Worm (Caenorhabditis elegans) whole organism, midembryonic: ENCODE data around the gene daf-6.

Source experiments
- T22C8.4 ChIP-seq: fragments of 200-800 bp; sonication (Bioruptor generic); IDR thresholded peaks from 2 replicates; pipeline ENCODE4 v1.3.6; 2022; ENCODE audit warnings: missing genetic modification characterization, missing compliant biosample characterization
- cog-1 ChIP-seq: sonication (generic microtip); optimal IDR thresholded peaks from 2 replicates; lab custom pipeline; 2016; ENCODE audit warnings: missing genetic modification characterization, missing compliant biosample characterization
- flt-1 ChIP-seq: fragments of 200-800 bp; sonication (Bioruptor generic); IDR thresholded peaks from 2 replicates; pipeline ENCODE4 v1.3.6; 2022; ENCODE audit warnings: missing genetic modification characterization, missing compliant biosample characterization
- klf-2 ChIP-seq: fragments of 200-800 bp; sonication (Bioruptor generic); conservative IDR thresholded peaks from 2 replicates; pipeline ENCODE4 v1.3.6; 2022; ENCODE audit warnings: missing genetic modification reagents, missing genetic modification characterization, missing compliant biosample characterization
- med-1 ChIP-seq: sonication (generic microtip); optimal IDR thresholded peaks from 2 replicates; lab custom pipeline; 2017; ENCODE audit warnings: missing genetic modification characterization, mild to moderate bottlenecking, missing compliant biosample characterization, antibody characterized with exemption, missing genetic modification reagents; ENCODE audit not compliant: insufficient read depth
- ref-1 ChIP-seq: fragments of 200-800 bp; sonication (Bioruptor generic); conservative IDR thresholded peaks from 2 replicates; pipeline ENCODE4 v1.3.6; 2022; ENCODE audit warnings: missing genetic modification reagents, missing genetic modification characterization, missing compliant biosample characterization
- tab-1 ChIP-seq: fragments of 200-800 bp; sonication (Bioruptor generic); IDR thresholded peaks from 2 replicates; pipeline ENCODE4 v1.3.6; 2022; ENCODE audit warnings: missing genetic modification characterization, missing compliant biosample characterization
- ztf-23 ChIP-seq: fragments of 200-800 bp; sonication (Bioruptor generic); IDR thresholded peaks from 2 replicates; pipeline ENCODE4 v1.3.6; 2022; ENCODE audit warnings: missing genetic modification reagents, missing genetic modification characterization, missing compliant biosample characterization
- ztf-29 ChIP-seq: fragments of 200-800 bp; sonication (Bioruptor generic); IDR thresholded peaks from 2 replicates; pipeline ENCODE4 v1.3.6; 2022; ENCODE audit warnings: missing genetic modification reagents, missing genetic modification characterization, missing compliant biosample characterization

Gene daf-6

ce11 chrX:14888188-14888587, at the start of gene daf-6:
Gene daf-6, plus strand, starts transcription at chrX:14888488.
- TF ChIP-seq cog-1 (tag; lab: Kevin White, UChicago) (no peak), med-1 (GFP tag; lab: Kevin White, UChicago) (no peak), ztf-23 (GFP tag; lab: Robert Waterston, UW) (no peak), tab-1 (GFP tag; lab: Robert Waterston, UW) (no peak), flt-1 (GFP tag; lab: Robert Waterston, UW) (no peak), ref-1 (no peak), ztf-29 (no peak)

ce11 chrX:14841030-14841429, 47.3 kb upstream of the daf-6 start:
- TF ChIP-seq klf-2 (GFP tag; lab: Robert Waterston, UW) (no peak), flt-1 (GFP tag; lab: Robert Waterston, UW) (peak; percentile 47; the same call in 1 of the 2 replicates), cog-1 (tag; lab: Kevin White, UChicago) (peak; percentile 75), tab-1 (GFP tag; lab: Robert Waterston, UW) (no peak), ref-1 (no peak), ztf-29 (0 out of 2 replicates have a peak, but pooled peaks have one; percentile 7), ztf-23 (GFP tag; lab: Robert Waterston, UW) (0 out of 2 replicates have a peak, but pooled peaks have one; percentile 42), T22C8.4 (GFP tag; lab: Robert Waterston, UW) (no peak), med-1 (GFP tag; lab: Kevin White, UChicago) (no peak)

DNA sequence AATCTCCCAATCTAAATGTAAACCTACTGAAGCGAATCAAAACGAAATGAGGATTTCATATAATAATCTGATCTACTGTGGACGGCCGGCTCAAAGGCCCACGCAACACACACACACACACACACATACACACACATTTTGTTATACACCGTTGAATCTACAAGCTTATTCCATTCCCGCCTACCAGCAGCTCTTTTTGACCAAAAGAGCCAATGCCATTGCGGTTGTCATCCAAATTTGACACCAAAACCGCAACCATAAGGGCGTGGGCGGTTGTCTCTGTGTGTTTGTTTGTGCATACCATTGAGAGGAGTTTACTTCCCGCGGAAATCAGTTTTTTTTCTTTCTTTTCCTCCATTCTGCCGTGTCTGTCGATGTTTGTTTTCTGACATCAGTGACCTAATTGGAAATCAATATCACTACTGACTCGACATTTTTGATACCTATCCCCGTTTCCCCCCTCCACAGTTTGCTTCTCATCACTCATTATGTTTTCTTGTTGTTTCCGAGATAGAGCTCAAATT, 45.4 kb upstream of the daf-6 start:
- no peak for TF ChIP-seq ref-1
- TF ChIP-seq med-1 (GFP tag; lab: Kevin White, UChicago), result no peak
- no peak for TF ChIP-seq ztf-23 (GFP tag; lab: Robert Waterston, UW)
- no peak for TF ChIP-seq tab-1 (GFP tag; lab: Robert Waterston, UW)
- no peak for TF ChIP-seq flt-1 (GFP tag; lab: Robert Waterston, UW)
- TF ChIP-seq klf-2 (GFP tag; lab: Robert Waterston, UW), result no peak
- no peak for TF ChIP-seq T22C8.4 (GFP tag; lab: Robert Waterston, UW)
- no peak for TF ChIP-seq cog-1 (tag; lab: Kevin White, UChicago)
- no peak for TF ChIP-seq ztf-29

- TF ChIP-seq tab-1 (GFP tag; lab: Robert Waterston, UW), result no peak
Observed at ce11 chrX:14844481-14844880, 43.8 kb upstream of the daf-6 start.

DNA sequence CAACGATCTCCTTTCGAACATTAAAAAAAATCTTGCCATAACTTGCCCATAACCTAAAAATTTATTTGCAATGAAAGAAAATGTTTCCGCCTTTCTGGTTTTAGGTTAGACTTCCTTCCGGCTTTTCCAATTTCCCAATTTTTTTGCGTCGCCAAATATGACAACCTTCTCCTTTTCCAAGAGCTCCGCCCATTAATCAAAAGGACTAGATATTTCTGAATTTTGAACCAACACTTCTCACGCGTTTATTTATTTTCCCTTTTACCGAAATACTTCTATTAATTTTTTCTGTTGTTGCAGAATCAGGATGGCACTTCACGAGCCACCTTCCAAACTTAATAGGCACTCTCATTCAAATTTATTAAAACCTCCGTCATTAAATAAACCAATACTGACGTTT, 42.7 kb upstream of the daf-6 start, which contains the start of gene egrh-1:
Gene egrh-1, plus strand, starts transcription at position 301 of the 400 bp plus-strand sequence.
- TF ChIP-seq tab-1 (GFP tag; lab: Robert Waterston, UW) (no peak), klf-2 (GFP tag; lab: Robert Waterston, UW) (no peak), med-1 (GFP tag; lab: Kevin White, UChicago) (no peak), T22C8.4 (GFP tag; lab: Robert Waterston, UW) (no peak), cog-1 (tag; lab: Kevin White, UChicago) (no peak), ref-1 (no peak), ztf-23 (GFP tag; lab: Robert Waterston, UW) (no peak), ztf-29 (no peak)

DNA sequence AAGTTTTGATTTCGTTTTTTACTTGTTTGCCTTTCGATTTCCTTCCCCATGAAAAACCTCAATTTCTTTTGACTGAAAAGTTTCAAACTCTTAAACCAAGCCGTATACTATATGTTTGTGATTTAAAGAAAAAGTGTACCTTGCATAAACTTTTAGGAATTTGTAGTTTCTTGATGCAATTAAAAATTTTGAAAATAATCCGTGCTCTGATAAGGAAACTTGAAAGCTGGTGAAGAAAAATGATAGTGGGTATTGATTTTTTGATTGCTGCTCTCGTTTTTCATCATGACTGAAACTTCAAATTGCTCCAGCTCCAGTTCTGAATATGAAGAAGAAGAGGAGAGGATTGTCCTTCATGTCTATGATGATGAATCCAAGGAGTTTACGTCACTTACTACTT, 39.2 kb upstream of the daf-6 start, which contains the start of gene acd-3:
Gene acd-3, plus strand, starts transcription at position 222 of the 400 bp plus-strand sequence.
- TF ChIP-seq flt-1 (GFP tag; lab: Robert Waterston, UW) (no peak), klf-2 (GFP tag; lab: Robert Waterston, UW) (no peak), ztf-23 (GFP tag; lab: Robert Waterston, UW) (no peak), med-1 (GFP tag; lab: Kevin White, UChicago) (no peak), ztf-29 (no peak), ref-1 (no peak), tab-1 (GFP tag; lab: Robert Waterston, UW) (no peak), cog-1 (tag; lab: Kevin White, UChicago) (no peak), T22C8.4 (GFP tag; lab: Robert Waterston, UW) (no peak)

- TF ChIP-seq flt-1 (GFP tag; lab: Robert Waterston, UW) (no peak), ref-1 (no peak), ztf-23 (GFP tag; lab: Robert Waterston, UW) (no peak), T22C8.4 (GFP tag; lab: Robert Waterston, UW) (no peak), tab-1 (GFP tag; lab: Robert Waterston, UW) (no peak), cog-1 (tag; lab: Kevin White, UChicago) (no peak), ztf-29 (no peak), klf-2 (GFP tag; lab: Robert Waterston, UW) (no peak), med-1 (GFP tag; lab: Kevin White, UChicago) (no peak)
Observed at ce11 chrX:14851904-14852303, 36.4 kb upstream of the daf-6 start.

DNA sequence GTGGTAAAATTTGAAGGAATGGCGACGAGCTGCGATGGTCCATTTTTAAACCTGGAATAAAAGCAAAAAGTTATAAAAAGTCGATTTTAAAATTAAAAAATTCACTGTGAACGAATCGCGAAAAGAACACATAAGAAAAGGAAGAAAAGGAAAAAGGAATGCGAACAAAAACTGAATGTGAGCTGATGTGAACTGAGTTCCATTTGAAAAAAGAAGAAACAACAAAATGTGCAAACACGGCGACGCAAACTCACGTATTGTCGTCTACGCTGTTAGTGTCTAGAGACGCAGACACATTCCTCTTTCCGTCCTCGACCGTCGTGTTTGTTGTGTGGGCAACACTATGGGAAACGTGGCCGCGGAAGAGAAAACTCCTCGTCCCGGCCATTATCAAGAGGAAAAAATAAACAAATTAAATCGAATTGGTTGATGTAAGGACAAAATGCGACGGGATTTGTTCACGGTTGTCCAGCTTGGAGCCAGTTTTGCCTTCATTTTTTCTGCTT, 34.5 kb upstream of the daf-6 start, which contains the start of the genes C27C12.1 and C27C12.4:
Gene C27C12.1, minus strand, starts transcription at position 51 of the 506 bp plus-strand sequence.
Gene C27C12.4, plus strand, starts transcription at position 375 of the 506 bp plus-strand sequence.
- no peak for TF ChIP-seq ztf-29
- TF ChIP-seq cog-1 (tag; lab: Kevin White, UChicago), result peak; percentile 84
- peak; percentile 77 for TF ChIP-seq flt-1 (GFP tag; lab: Robert Waterston, UW)

DNA sequence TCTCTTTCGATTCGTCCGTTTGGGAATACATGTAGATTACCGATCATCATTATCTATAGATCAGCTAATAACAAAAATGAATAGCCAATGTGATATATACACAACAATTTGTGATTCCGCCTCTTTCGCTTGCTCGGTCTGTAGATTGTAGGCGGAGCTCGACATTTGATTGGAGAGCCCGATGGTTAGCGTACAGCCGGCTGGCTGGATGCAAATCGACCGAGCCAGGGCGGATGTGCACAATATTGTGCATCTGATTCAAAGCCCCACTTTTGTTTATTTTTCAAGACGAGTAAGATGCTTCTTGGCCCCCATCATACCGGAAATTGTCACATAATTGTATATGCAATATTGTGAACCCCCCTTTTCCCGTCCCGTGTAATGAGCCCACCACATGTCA, 26.5 kb upstream of the daf-6 start, which contains the start of gene dmd-4:
Gene dmd-4, minus strand, starts transcription at position 101 of the 400 bp plus-strand sequence.
- TF ChIP-seq ztf-29 (no peak), tab-1 (GFP tag; lab: Robert Waterston, UW) (no peak), T22C8.4 (GFP tag; lab: Robert Waterston, UW) (no peak), flt-1 (GFP tag; lab: Robert Waterston, UW) (no peak), med-1 (GFP tag; lab: Kevin White, UChicago) (no peak), ref-1 (no peak), cog-1 (tag; lab: Kevin White, UChicago) (no peak), klf-2 (GFP tag; lab: Robert Waterston, UW) (no peak), ztf-23 (GFP tag; lab: Robert Waterston, UW) (no peak)
